Fruit fly (Drosophila melanogaster) whole organism, prepupa: ENCODE measurements around the gene spen.

Experiments
- Blimp-1 ChIP-seq: fragments of 200-800 bp; sonication (Bioruptor generic); optimal IDR thresholded peaks from 3 replicates; lab custom pipeline; 2017; ENCODE audit warnings: missing biosample characterization, missing genetic modification characterization, mild to moderate bottlenecking, moderate library complexity, missing genetic modification reagents
- CG10631 ChIP-seq: fragments of 200-800 bp; sonication (Bioruptor generic); optimal IDR thresholded peaks from 2 replicates; lab custom pipeline; 2016; ENCODE audit warnings: missing biosample characterization, missing genetic modification characterization
- CG11762 ChIP-seq: fragments of 200-800 bp; sonication (Bioruptor generic); optimal IDR thresholded peaks from 3 replicates; lab custom pipeline; 2016; ENCODE audit warnings: missing biosample characterization, missing genetic modification characterization; ENCODE audit not compliant: insufficient read depth
- CG11902 ChIP-seq: fragments of 200-800 bp; sonication (Bioruptor generic); optimal IDR thresholded peaks from 3 replicates; lab custom pipeline; 2016; ENCODE audit warnings: missing biosample characterization, missing genetic modification characterization
- CG15336 ChIP-seq: fragments of 200-800 bp; sonication (Bioruptor generic); IDR thresholded peaks from 2 replicates; pipeline ENCODE4 v1.3.6; 2022; ENCODE audit warnings: missing biosample characterization, missing genetic modification characterization
- CG1621 ChIP-seq: fragments of 200-800 bp; sonication (Bioruptor generic); optimal IDR thresholded peaks from 3 replicates; lab custom pipeline; 2018; ENCODE audit warnings: missing biosample characterization, mild to moderate bottlenecking, missing genetic modification characterization
- CG3032 ChIP-seq: fragments of 200-800 bp; optimal IDR thresholded peaks from 2 replicates; lab custom pipeline; 2019; ENCODE audit warnings: missing biosample characterization, mild to moderate bottlenecking, missing genetic modification characterization, moderate library complexity
- CG31627 ChIP-seq: fragments of 200-800 bp; sonication (Bioruptor generic); optimal IDR thresholded peaks from 3 replicates; lab custom pipeline; 2016; ENCODE audit warnings: missing biosample characterization, missing genetic modification characterization
- CG32006 ChIP-seq: fragments of 200-800 bp; sonication (Bioruptor generic); optimal IDR thresholded peaks from 3 replicates; lab custom pipeline; 2017; ENCODE audit warnings: missing biosample characterization, mild to moderate bottlenecking, missing genetic modification characterization
- CG34406 ChIP-seq: fragments of 200-800 bp; sonication (Bioruptor generic); optimal IDR thresholded peaks from 3 replicates; lab custom pipeline; 2016; ENCODE audit warnings: missing biosample characterization, missing genetic modification characterization
- CG4318 ChIP-seq: fragments of 200-800 bp; sonication (Bioruptor generic); optimal IDR thresholded peaks from 3 replicates; lab custom pipeline; 2017; ENCODE audit warnings: missing biosample characterization, mild to moderate bottlenecking, missing genetic modification characterization
- CG6163 ChIP-seq: fragments of 200-800 bp; sonication (Bioruptor generic); IDR thresholded peaks from 3 replicates; pipeline ENCODE4 v1.3.6; 2022; ENCODE audit warnings: missing biosample characterization, missing genetic modification characterization
- CG6276 ChIP-seq: fragments of 200-800 bp; sonication (Bioruptor generic); optimal IDR thresholded peaks from 2 replicates; lab custom pipeline; 2017; ENCODE audit warnings: missing biosample characterization, mild to moderate bottlenecking, missing genetic modification characterization
- CG6808 ChIP-seq: fragments of 200-800 bp; sonication (Bioruptor generic); optimal IDR thresholded peaks from 3 replicates; lab custom pipeline; 2017; ENCODE audit warnings: missing biosample characterization, missing genetic modification characterization, mild to moderate bottlenecking, moderate library complexity, missing genetic modification reagents
- CG6854 ChIP-seq: fragments of 200-800 bp; sonication (Bioruptor generic); optimal IDR thresholded peaks from 2 replicates; lab custom pipeline; 2017; ENCODE audit warnings: missing biosample characterization, mild to moderate bottlenecking, missing genetic modification characterization
- CG7368 ChIP-seq: fragments of 200-800 bp; sonication (Bioruptor generic); optimal IDR thresholded peaks from 3 replicates; lab custom pipeline; 2016; ENCODE audit warnings: missing biosample characterization, missing genetic modification characterization
- CG8119 ChIP-seq: fragments of 200-800 bp; sonication (Bioruptor generic); IDR thresholded peaks from 3 replicates; pipeline ENCODE4 v1.3.6; 2022; ENCODE audit warnings: missing biosample characterization, missing genetic modification characterization
- Eip75B ChIP-seq: fragments of 200-800 bp; sonication (Bioruptor generic); optimal IDR thresholded peaks from 3 replicates; lab custom pipeline; 2016; ENCODE audit warnings: missing biosample characterization, missing genetic modification characterization
- Eip78C ChIP-seq: fragments of 200-800 bp; sonication (Bioruptor generic); peaks from one replicate; lab custom pipeline; 2016; ENCODE audit warnings: missing biosample characterization, missing genetic modification characterization
- Eip93F ChIP-seq: fragments of 200-800 bp; sonication (Bioruptor generic); optimal IDR thresholded peaks from 2 replicates; lab custom pipeline; 2016; ENCODE audit warnings: missing biosample characterization, mild to moderate bottlenecking, missing genetic modification characterization
- Ets96B ChIP-seq: fragments of 200-800 bp; optimal IDR thresholded peaks from 2 replicates; lab custom pipeline; 2019; ENCODE audit warnings: missing biosample characterization, mild to moderate bottlenecking, missing genetic modification characterization, moderate library complexity
- Gug ChIP-seq: fragments of 200-800 bp; sonication (Bioruptor generic); IDR thresholded peaks from 2 replicates; pipeline ENCODE4 v1.3.6; 2022; ENCODE audit warnings: missing biosample characterization, missing genetic modification characterization
- Hr38 ChIP-seq: sonication (Bioruptor generic); optimal IDR thresholded peaks from 2 replicates; lab custom pipeline; 2016; ENCODE audit warnings: missing biosample characterization, missing genetic modification characterization
- Hr39 ChIP-seq: fragments of 200-800 bp; sonication (Bioruptor generic); optimal IDR thresholded peaks from 2 replicates; lab custom pipeline; 2016; ENCODE audit warnings: missing biosample characterization, missing genetic modification characterization
- Lpt ChIP-seq: fragments of 200-800 bp; sonication (Bioruptor generic); optimal IDR thresholded peaks from 3 replicates; lab custom pipeline; 2016; ENCODE audit warnings: missing biosample characterization, missing genetic modification characterization
- OdsH ChIP-seq: fragments of 200-800 bp; sonication (Bioruptor generic); optimal IDR thresholded peaks from 3 replicates; lab custom pipeline; 2016; ENCODE audit warnings: missing biosample characterization, missing genetic modification characterization
- Sox102F ChIP-seq: fragments of 200-800 bp; sonication (Bioruptor generic); optimal IDR thresholded peaks from 2 replicates; lab custom pipeline; 2016; ENCODE audit warnings: missing biosample characterization, mild to moderate bottlenecking, missing genetic modification characterization
- Sox15 ChIP-seq: fragments of 200-800 bp; sonication (Bioruptor generic); optimal IDR thresholded peaks from 3 replicates; lab custom pipeline; 2016; ENCODE audit warnings: missing biosample characterization, missing genetic modification characterization
- achi ChIP-seq: fragments of 200-800 bp; sonication (Bioruptor generic); optimal IDR thresholded peaks from 3 replicates; lab custom pipeline; 2016; ENCODE audit warnings: missing biosample characterization, missing genetic modification characterization
- acj6 ChIP-seq: fragments of 200-800 bp; sonication (Bioruptor generic); optimal IDR thresholded peaks from 3 replicates; lab custom pipeline; 2016; ENCODE audit warnings: missing biosample characterization, missing genetic modification characterization
- dsx ChIP-seq: fragments of 200-800 bp; optimal IDR thresholded peaks from 3 replicates; lab custom pipeline; 2019; ENCODE audit warnings: missing biosample characterization, mild to moderate bottlenecking, missing genetic modification characterization, moderate library complexity; ENCODE audit not compliant: poor library complexity, severe bottlenecking
- eg ChIP-seq: fragments of 200-800 bp; sonication (Bioruptor generic); IDR thresholded peaks from 3 replicates; pipeline ENCODE4 v1.3.6; 2022; ENCODE audit warnings: missing biosample characterization, missing genetic modification characterization
- fd59A ChIP-seq: fragments of 200-800 bp; sonication (Bioruptor generic); optimal IDR thresholded peaks from 2 replicates; lab custom pipeline; 2017; ENCODE audit warnings: missing biosample characterization, mild to moderate bottlenecking, missing genetic modification characterization, missing genetic modification reagents
- fd85E ChIP-seq: fragments of 200-800 bp; sonication (Bioruptor generic); optimal IDR thresholded peaks from 3 replicates; lab custom pipeline; 2016; ENCODE audit warnings: missing biosample characterization, missing genetic modification characterization
- fkh ChIP-seq: fragments of 200-800 bp; sonication (Bioruptor generic); optimal IDR thresholded peaks from 3 replicates; lab custom pipeline; 2017; ENCODE audit warnings: missing biosample characterization, mild to moderate bottlenecking, missing genetic modification characterization, moderate library complexity
- pdm3 ChIP-seq: fragments of 200-800 bp; sonication (Bioruptor generic); optimal IDR thresholded peaks from 3 replicates; lab custom pipeline; 2016; ENCODE audit warnings: missing biosample characterization, missing genetic modification characterization
- salr ChIP-seq, 2 experiments: fragments of 200-800 bp; sonication (Bioruptor generic); optimal IDR thresholded peaks; 3 replicates each; lab custom pipeline; 2016 to 2018; ENCODE audit warnings: missing biosample characterization in 2 of 2, missing genetic modification characterization in 2 of 2, mild to moderate bottlenecking in 1 of 2
- spab ChIP-seq: fragments of 200-800 bp; sonication (Bioruptor generic); optimal IDR thresholded peaks from 2 replicates; lab custom pipeline; 2017; ENCODE audit warnings: missing biosample characterization, mild to moderate bottlenecking, missing genetic modification characterization, missing genetic modification reagents
- ss ChIP-seq, 2 experiments: fragments of 200-800 bp; sonication (Bioruptor generic); optimal IDR thresholded peaks; 2 replicates in 1 of 2; 3 replicates in 1 of 2; lab custom pipeline; 2017 to 2018; ENCODE audit warnings: mild to moderate bottlenecking in 2 of 2, missing biosample characterization in 2 of 2, missing genetic modification characterization in 2 of 2, moderate library complexity in 1 of 2
- svp ChIP-seq: fragments of 200-800 bp; sonication (Bioruptor generic); peaks from one replicate; lab custom pipeline; 2016; ENCODE audit warnings: missing biosample characterization, missing genetic modification characterization
- vri ChIP-seq: fragments of 200-800 bp; sonication (Bioruptor generic); optimal IDR thresholded peaks from 3 replicates; lab custom pipeline; 2016; ENCODE audit warnings: missing biosample characterization, mild to moderate bottlenecking, missing genetic modification characterization

The spen gene

DNA sequence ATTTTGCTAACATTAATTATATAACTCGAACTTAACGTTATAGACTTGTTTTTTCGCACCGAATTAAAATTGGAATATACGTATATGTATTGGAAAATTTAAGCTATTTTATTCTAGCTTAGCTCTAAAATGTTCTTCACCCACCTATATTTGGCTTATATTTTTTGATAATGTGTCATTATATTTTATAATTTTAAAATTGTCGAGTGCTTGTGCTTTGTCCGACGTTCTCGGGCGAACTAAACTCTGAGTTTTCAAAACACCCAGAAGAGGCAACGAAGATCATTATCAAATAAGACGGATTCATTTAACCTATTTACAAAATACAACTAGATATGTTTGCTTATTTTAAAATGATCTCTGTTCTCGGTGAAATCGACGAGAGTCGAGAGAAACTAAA is 47.7 kb downstream of the spen start:
- no peak for TF ChIP-seq Ets96B (tag; lab: Kevin White, UChicago)
- no peak for TF ChIP-seq Sox102F (GFP tag; lab: Kevin White, UChicago)
- TF ChIP-seq pdm3 (GFP tag; lab: Kevin White, UChicago): no peak
- no peak for TF ChIP-seq CG8119 (GFP tag; lab: Robert Waterston, UW)
- no peak for TF ChIP-seq CG6808
- no peak for TF ChIP-seq CG34406
- no peak for TF ChIP-seq Sox15 (GFP tag; lab: Kevin White, UChicago)
- no peak for TF ChIP-seq fd85E (GFP tag; lab: Kevin White, UChicago)
- TF ChIP-seq salr (GFP tag; optimal IDR thresholded peaks at IDR 0.05; lab: Kevin White, UChicago): no peak
- TF ChIP-seq Blimp-1 (GFP tag; lab: Kevin White, UChicago): no peak
- TF ChIP-seq Eip78C (GFP tag; lab: Kevin White, UChicago): no peak
- TF ChIP-seq CG7368 (GFP tag; lab: Kevin White, UChicago): no peak

dm6 chr2L:207129-207813 is 48.4 kb downstream of the spen start, which contains the start of the genes Tbc1d15-17 and CG11617:
Gene Tbc1d15-17 (plus strand): TSS chr2L:207179.
Gene CG11617 (minus strand): TSS chr2L:207297.
- no peak for TF ChIP-seq CG31627 (GFP tag; lab: Kevin White, UChicago)
- TF ChIP-seq eg (GFP tag; lab: Robert Waterston, UW): no peak
- TF ChIP-seq dsx: no peak
- TF ChIP-seq Sox15 (GFP tag; lab: Kevin White, UChicago): no peak
- TF ChIP-seq CG4318 (GFP tag; lab: Kevin White, UChicago): no peak
- TF ChIP-seq CG34406: no peak
- TF ChIP-seq spab (GFP tag; lab: Kevin White, UChicago): no peak
- no peak for TF ChIP-seq CG1621
- no peak for TF ChIP-seq fd59A
- TF ChIP-seq Eip93F (GFP tag; lab: Kevin White, UChicago): no peak
- no peak for TF ChIP-seq CG6276 (GFP tag; lab: Kevin White, UChicago)
- no peak for TF ChIP-seq Ets96B (tag; lab: Kevin White, UChicago)
- TF ChIP-seq Lpt (GFP tag; lab: Kevin White, UChicago): no peak
- no peak for TF ChIP-seq Hr38 (GFP tag; lab: Kevin White, UChicago)
- no peak for TF ChIP-seq CG6854 (GFP tag; lab: Kevin White, UChicago)
- TF ChIP-seq OdsH (GFP tag; lab: Kevin White, UChicago): no peak

- no peak for TF ChIP-seq CG6276 (GFP tag; lab: Kevin White, UChicago)
- TF ChIP-seq svp (GFP tag; lab: Kevin White, UChicago): peak; percentile 27
Observed at dm6 chr2L:219441-220033, 60.7 kb downstream of the spen start.

DNA sequence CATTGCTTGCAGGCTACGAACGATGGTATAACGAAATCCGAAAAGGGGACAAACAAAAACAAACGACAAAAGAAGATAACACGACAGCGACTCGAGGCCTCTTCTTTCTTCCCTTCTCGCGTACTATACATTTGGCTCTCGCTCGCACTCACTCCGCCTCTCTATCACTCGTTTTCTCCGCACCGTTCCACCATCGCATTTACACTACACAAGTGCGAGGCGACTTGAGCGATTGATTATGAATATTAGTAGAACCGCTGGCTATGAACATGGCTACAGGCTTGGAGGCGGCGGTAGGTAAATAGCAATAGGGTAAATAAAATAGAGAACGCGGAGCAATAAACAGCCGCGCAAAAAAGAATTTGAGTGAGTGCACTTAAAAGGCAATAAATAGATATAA is 61.7 kb downstream of the spen start:
- TF ChIP-seq Hr39 (GFP tag; lab: Kevin White, UChicago) (no peak), eg (GFP tag; lab: Robert Waterston, UW) (no peak; the same call in 2 of the 3 replicates), CG7368 (GFP tag; lab: Kevin White, UChicago) (no peak), spab (GFP tag; lab: Kevin White, UChicago) (no peak), CG6163 (GFP tag; lab: Robert Waterston, UW) (peak; percentile 69; the same call in 2 of the 3 replicates), acj6 (GFP tag; lab: Kevin White, UChicago) (no peak), Eip93F (GFP tag; lab: Kevin White, UChicago) (no peak), CG3032 (tag; lab: Kevin White, UChicago) (no peak), vri (GFP tag; lab: Kevin White, UChicago) (peak; percentile 9), CG15336 (GFP tag; lab: Robert Waterston, UW) (peak; percentile 36; the same call in 1 of the 2 replicates), CG11762 (GFP tag; lab: Kevin White, UChicago) (no peak), CG8119 (GFP tag; lab: Robert Waterston, UW) (0 out of 3 replicates have a peak, but pooled peaks have one; percentile 27), CG32006 (GFP tag; lab: Kevin White, UChicago) (no peak), ss (GFP tag; optimal IDR thresholded peaks at IDR 0.05; lab: Kevin White, UChicago) (no peak), CG6854 (GFP tag; lab: Kevin White, UChicago) (no peak), pdm3 (GFP tag; lab: Kevin White, UChicago) (no peak), CG11902 (GFP tag; lab: Kevin White, UChicago) (no peak), CG31627 (GFP tag; lab: Kevin White, UChicago) (no peak), CG10631 (no peak), Lpt (GFP tag; lab: Kevin White, UChicago) (peak; percentile 41), achi (GFP tag; lab: Kevin White, UChicago) (no peak), fd85E (GFP tag; lab: Kevin White, UChicago) (no peak), CG4318 (GFP tag; lab: Kevin White, UChicago) (no peak), dsx (no peak), CG34406 (no peak), Eip75B (GFP tag; lab: Kevin White, UChicago) (no peak), fkh (peak; percentile 94), Gug (GFP tag; lab: Robert Waterston, UW) (peak; percentile 45; the same call in 1 of the 2 replicates)
- TF ChIP-seq, all 60 proteins: peak for 7
